Worm (Caenorhabditis elegans): ENCODE data around the gene Y59A8B.8.

DNA sequence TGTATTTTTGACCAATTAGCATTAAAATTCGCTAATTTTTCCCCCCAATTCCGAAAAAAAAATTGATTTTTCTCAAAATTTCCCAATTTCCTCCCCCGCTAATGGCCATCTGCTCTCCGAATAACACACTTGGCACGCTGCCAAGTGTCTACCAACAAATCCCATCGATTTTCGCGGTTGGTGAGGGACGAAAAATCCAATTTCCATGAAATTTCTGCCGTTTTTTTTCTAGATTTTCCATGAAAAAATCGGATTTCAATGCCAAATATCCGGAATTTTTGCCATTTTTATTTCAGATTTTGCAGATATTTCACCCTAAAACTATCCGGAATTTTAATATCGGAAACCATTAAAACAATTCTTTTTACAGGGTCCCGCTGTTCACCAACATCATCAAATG is 43.3 kb upstream of the Y59A8B.8 start:
- TF ChIP-seq dao-5 (tag; optimal IDR thresholded peaks at IDR 0.05) (no peak), him-1 (tag; optimal IDR thresholded peaks at IDR 0.05) (no peak)
